Worm (Caenorhabditis elegans) whole organism, L1 larva: Measurements from ENCODE around the gene his-38.

ENCODE experiments used
- C04F5.9 ChIP-seq: sonication (generic microtip); optimal IDR thresholded peaks from 2 replicates; lab custom pipeline; 2016; ENCODE audit warnings: missing genetic modification characterization, missing compliant biosample characterization
- C34B4.2 ChIP-seq: sonication (generic microtip); optimal IDR thresholded peaks from 2 replicates; lab custom pipeline; 2017; ENCODE audit warnings: mild to moderate bottlenecking, missing genetic modification characterization, missing compliant biosample characterization
- Y116A8C.19 ChIP-seq: sonication (generic microtip); optimal IDR thresholded peaks from 2 replicates; lab custom pipeline; 2016; ENCODE audit warnings: missing compliant biosample characterization, missing genetic modification characterization, borderline replicate concordance
- aha-1 ChIP-seq: fragments of 150-350 bp; optimal IDR thresholded peaks from 2 replicates; lab custom pipeline; 2014; ENCODE audit warnings: missing biosample characterization, missing genetic modification characterization
- alr-1 ChIP-seq: fragments of 200-800 bp; sonication (Bioruptor generic); optimal IDR thresholded peaks from 2 replicates; lab custom pipeline; 2018; ENCODE audit warnings: borderline replicate concordance, mild to moderate bottlenecking, missing genetic modification characterization, missing compliant biosample characterization
- aly-2 ChIP-seq: fragments of 150-350 bp; optimal IDR thresholded peaks from 2 replicates; lab custom pipeline; 2014; ENCODE audit warnings: missing biosample characterization, missing genetic modification characterization
- blmp-1 ChIP-seq: fragments of 150-350 bp; optimal IDR thresholded peaks from 2 replicates; lab custom pipeline; 2014; ENCODE audit warnings: missing biosample characterization, missing genetic modification characterization
- ceh-8 ChIP-seq: fragments of 200-800 bp; sonication (Bioruptor generic); optimal IDR thresholded peaks from 2 replicates; lab custom pipeline; 2018; ENCODE audit warnings: mild to moderate bottlenecking, missing genetic modification characterization, moderate library complexity, missing compliant biosample characterization
- ceh-82 ChIP-seq, 3 experiments: fragments of 150-350 bp in 1 of 3; sonication (generic microtip) in 2 of 3; optimal IDR thresholded peaks; 2 replicates each; lab custom pipeline; 2014 to 2017; ENCODE audit warnings: missing biosample characterization in 3 of 3, missing genetic modification characterization in 3 of 3
- ceh-88 ChIP-seq: fragments of 200-800 bp; sonication (Bioruptor generic); IDR thresholded peaks from 2 replicates; pipeline ENCODE4 v1.3.6; 2022; ENCODE audit warnings: missing genetic modification characterization, missing compliant biosample characterization
- ceh-90 ChIP-seq: sonication (generic microtip); optimal IDR thresholded peaks from 2 replicates; lab custom pipeline; 2016; ENCODE audit warnings: missing genetic modification characterization, missing compliant biosample characterization
- efl-1 ChIP-seq, 4 experiments: fragments of 150-350 bp; optimal IDR thresholded peaks in 3 of 4; peaks in 1 of 4; 1 replicate in 1 of 4; 2 replicates in 3 of 4; lab custom pipeline; 2014; ENCODE audit warnings: missing biosample characterization in 2 of 4, missing genetic modification characterization in 2 of 4, missing genetic modification reagents in 2 of 4
- egl-13 ChIP-seq: sonication (generic microtip); optimal IDR thresholded peaks from 2 replicates; lab custom pipeline; 2016; ENCODE audit warnings: missing genotype, missing genetic modification reagents, missing genetic modification characterization, missing compliant biosample characterization
- elt-2 ChIP-seq: sonication (generic microtip); optimal IDR thresholded peaks from 2 replicates; lab custom pipeline; 2016; ENCODE audit warnings: missing genetic modification characterization, mild to moderate bottlenecking, inconsistent platforms, missing compliant biosample characterization, missing genetic modification reagents
- elt-3 ChIP-seq, 6 experiments: fragments of 150-350 bp in 1 of 6; sonication (generic microtip); optimal IDR thresholded peaks; 2 replicates each; lab custom pipeline; 2017 to 2018; ENCODE audit warnings: missing biosample characterization in 6 of 6, missing genetic modification characterization in 6 of 6, inconsistent platforms in 1 of 6
- fkh-8 ChIP-seq: sonication (generic microtip); optimal IDR thresholded peaks from 2 replicates; lab custom pipeline; 2016; ENCODE audit warnings: mild to moderate bottlenecking, missing genetic modification characterization, missing compliant biosample characterization
- fos-1 ChIP-seq: fragments of 150-350 bp; optimal IDR thresholded peaks from 2 replicates; lab custom pipeline; 2014; ENCODE audit warnings: missing biosample characterization, missing genetic modification characterization
- grh-1 ChIP-seq: fragments of 200-800 bp; sonication (Bioruptor generic); IDR thresholded peaks from 2 replicates; pipeline ENCODE4 v1.3.6; 2022; ENCODE audit warnings: missing genetic modification reagents, missing genetic modification characterization, missing compliant biosample characterization
- hlh-17 ChIP-seq: fragments of 200-800 bp; sonication (Bioruptor generic); optimal IDR thresholded peaks from 2 replicates; lab custom pipeline; 2018; ENCODE audit warnings: missing genetic modification characterization, mild to moderate bottlenecking, missing compliant biosample characterization, moderate library complexity, borderline replicate concordance
- hlh-4 ChIP-seq: sonication (generic microtip); optimal IDR thresholded peaks from 2 replicates; lab custom pipeline; 2016; ENCODE audit warnings: mild to moderate bottlenecking, missing genetic modification characterization, missing compliant biosample characterization
- hpl-2 ChIP-seq: fragments of 150-350 bp; optimal IDR thresholded peaks from 2 replicates; lab custom pipeline; 2014; ENCODE audit warnings: missing biosample characterization, missing genetic modification reagents, missing genetic modification characterization
- lin-14 ChIP-seq: fragments of 200-800 bp; sonication (Bioruptor generic); optimal IDR thresholded peaks from 2 replicates; lab custom pipeline; 2018; ENCODE audit warnings: mild to moderate bottlenecking, missing genetic modification characterization, moderate library complexity, missing compliant biosample characterization
- lin-15B ChIP-seq: fragments of 150-350 bp; sonication (generic microtip); optimal IDR thresholded peaks from 3 replicates; lab custom pipeline; 2014; ENCODE audit warnings: missing biosample characterization, missing genetic modification characterization
- lin-35 ChIP-seq, 2 experiments: fragments of 150-350 bp; optimal IDR thresholded peaks; 2 replicates each; lab custom pipeline; 2014; ENCODE audit warnings: missing biosample characterization in 2 of 2, missing genetic modification characterization in 2 of 2, missing genetic modification reagents in 2 of 2
- lin-39 ChIP-seq: fragments of 150-350 bp; optimal IDR thresholded peaks from 2 replicates; lab custom pipeline; 2014; ENCODE audit warnings: missing biosample characterization, missing genetic modification reagents, missing genetic modification characterization
- lir-3 ChIP-seq: sonication (generic microtip); optimal IDR thresholded peaks from 2 replicates; lab custom pipeline; 2016; ENCODE audit warnings: mild to moderate bottlenecking, missing genetic modification characterization, moderate library complexity, missing compliant biosample characterization; ENCODE audit not compliant: poor library complexity
- lsy-2 ChIP-seq, 2 experiments: fragments of 150-350 bp; optimal IDR thresholded peaks; 2 replicates each; lab custom pipeline; 2014; ENCODE audit warnings: missing biosample characterization in 2 of 2, missing genetic modification characterization in 2 of 2
- mab-9 ChIP-seq: fragments of 200-800 bp; sonication (Bioruptor generic); IDR thresholded peaks from 2 replicates; pipeline ENCODE4 v1.3.6; 2022; ENCODE audit warnings: missing genetic modification reagents, missing genetic modification characterization, missing compliant biosample characterization
- mep-1 ChIP-seq: fragments of 150-350 bp; optimal IDR thresholded peaks from 2 replicates; lab custom pipeline; 2014; ENCODE audit warnings: missing biosample characterization, missing genetic modification characterization
- nhr-11 ChIP-seq: fragments of 150-350 bp; optimal IDR thresholded peaks from 2 replicates; lab custom pipeline; 2014; ENCODE audit warnings: missing biosample characterization, missing genetic modification characterization
- nhr-19 ChIP-seq: fragments of 200-800 bp; sonication (Bioruptor generic); conservative IDR thresholded peaks from 2 replicates; pipeline ENCODE4 v1.3.6; 2022; ENCODE audit warnings: missing genetic modification characterization, missing compliant biosample characterization
- nhr-237 ChIP-seq: fragments of 150-350 bp; optimal IDR thresholded peaks from 2 replicates; lab custom pipeline; 2014; ENCODE audit warnings: missing biosample characterization, missing genetic modification characterization
- nhr-28 ChIP-seq: fragments of 150-350 bp; optimal IDR thresholded peaks from 2 replicates; lab custom pipeline; 2014; ENCODE audit warnings: missing biosample characterization, missing genetic modification characterization
- nhr-47 ChIP-seq: sonication (generic microtip); optimal IDR thresholded peaks from 2 replicates; lab custom pipeline; 2016; ENCODE audit warnings: mild to moderate bottlenecking, missing genetic modification characterization, moderate library complexity, missing compliant biosample characterization
- nhr-76 ChIP-seq: sonication (generic microtip); optimal IDR thresholded peaks from 2 replicates; lab custom pipeline; 2017; ENCODE audit warnings: missing biosample characterization, missing genetic modification characterization
- nhr-84 ChIP-seq: sonication (generic microtip); optimal IDR thresholded peaks from 2 replicates; lab custom pipeline; 2017; ENCODE audit warnings: missing biosample characterization, missing genetic modification characterization
- nhr-85 ChIP-seq: sonication (generic microtip); peaks from one replicate; lab custom pipeline; 2016; ENCODE audit warnings: missing genetic modification characterization, inconsistent platforms, missing compliant biosample characterization
- pax-3 ChIP-seq: fragments of 200-800 bp; sonication (Bioruptor generic); optimal IDR thresholded peaks from 2 replicates; lab custom pipeline; 2018; ENCODE audit warnings: mild to moderate bottlenecking, missing genetic modification characterization, moderate library complexity, missing compliant biosample characterization
- pqm-1 ChIP-seq: sonication (generic microtip); optimal IDR thresholded peaks from 3 replicates; lab custom pipeline; 2017; ENCODE audit warnings: missing biosample characterization, missing genetic modification characterization
- rnt-1 ChIP-seq: sonication (generic microtip); optimal IDR thresholded peaks from 2 replicates; lab custom pipeline; 2016; ENCODE audit warnings: mild to moderate bottlenecking, missing genetic modification characterization, moderate library complexity, missing compliant biosample characterization
- skn-1 ChIP-seq: fragments of 150-350 bp; optimal IDR thresholded peaks from 2 replicates; lab custom pipeline; 2014; ENCODE audit warnings: missing biosample characterization, missing genetic modification characterization
- snpc-4 ChIP-seq: fragments of 150-350 bp; optimal IDR thresholded peaks from 2 replicates; lab custom pipeline; 2014; ENCODE audit warnings: missing biosample characterization, missing genetic modification characterization
- snu-23 ChIP-seq: sonication (generic microtip); optimal IDR thresholded peaks from 2 replicates; lab custom pipeline; 2016; ENCODE audit warnings: missing genetic modification characterization, missing compliant biosample characterization
- sox-4 ChIP-seq: sonication (generic microtip); optimal IDR thresholded peaks from 2 replicates; lab custom pipeline; 2016; ENCODE audit warnings: missing genetic modification characterization, missing compliant biosample characterization
- sptf-1 ChIP-seq: fragments of 150-350 bp; optimal IDR thresholded peaks from 2 replicates; lab custom pipeline; 2014; ENCODE audit warnings: missing biosample characterization, missing genetic modification characterization
- sup-37 ChIP-seq: fragments of 200-800 bp; sonication (Bioruptor generic); optimal IDR thresholded peaks from 2 replicates; lab custom pipeline; 2018; ENCODE audit warnings: mild to moderate bottlenecking, missing genetic modification characterization, missing compliant biosample characterization
- tbx-2 ChIP-seq: sonication (generic microtip); optimal IDR thresholded peaks from 2 replicates; lab custom pipeline; 2016; ENCODE audit warnings: missing genetic modification characterization, missing compliant biosample characterization
- unc-130 ChIP-seq: fragments of 150-350 bp; optimal IDR thresholded peaks from 2 replicates; lab custom pipeline; 2017; ENCODE audit warnings: missing biosample characterization, missing genetic modification characterization, inconsistent platforms
- unc-86 ChIP-seq: sonication (generic microtip); optimal IDR thresholded peaks from 2 replicates; lab custom pipeline; 2016; ENCODE audit warnings: missing genetic modification characterization, missing compliant biosample characterization
- unc-98 ChIP-seq: fragments of 200-800 bp; sonication (Bioruptor generic); IDR thresholded peaks from 2 replicates; pipeline ENCODE4 v1.3.6; 2022; ENCODE audit warnings: missing genetic modification characterization, missing compliant biosample characterization
- ztf-4 ChIP-seq: fragments of 150-350 bp; optimal IDR thresholded peaks from 2 replicates; lab custom pipeline; 2014; ENCODE audit warnings: missing biosample characterization, missing genetic modification characterization

his-38 gene

DNA sequence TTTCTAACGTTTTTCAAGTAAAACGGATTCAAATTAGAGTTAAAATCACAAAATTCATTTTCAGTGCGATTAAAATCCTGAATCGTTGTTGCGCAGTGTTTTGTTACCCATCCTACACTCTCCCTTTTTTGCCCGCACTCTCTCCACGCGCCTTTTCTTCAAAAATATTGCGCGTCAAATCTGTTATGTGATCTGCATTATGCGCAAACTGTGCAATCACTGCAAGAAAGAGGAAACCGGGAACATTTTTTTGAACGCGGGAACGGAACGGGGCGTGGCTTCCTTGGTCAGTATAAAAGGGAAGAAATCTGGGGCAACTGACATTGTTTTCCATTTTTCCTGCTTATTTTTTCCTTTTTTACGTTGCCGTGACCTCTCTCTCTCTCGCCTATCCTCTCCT lies 30.7 kb upstream of the his-38 start (continued):
- TF ChIP-seq nhr-76 (tag; lab: Kevin White, UChicago) (no peak), mab-9 (GFP tag; lab: Robert Waterston, UW) (no peak), sup-37 (no peak), lin-14 (GFP tag; lab: Kevin White, UChicago) (peak; percentile 12), nhr-85 (tag; lab: Kevin White, UChicago) (no peak), fkh-8 (tag; lab: Kevin White, UChicago) (no peak), efl-1 (optimal IDR thresholded peaks at IDR 0.05; lab: Kevin White, UChicago) (peak; percentile 26 to 29), efl-1 (GFP tag; optimal IDR thresholded peaks at IDR 0.05 in 1 of 2; lab: Kevin White, UChicago) (peak; percentile 25 to 93), elt-2 (no peak), aly-2 (tag; lab: Kevin White, UChicago) (no peak), sptf-1 (tag; lab: Kevin White, UChicago) (no peak), C04F5.9 (tag; lab: Kevin White, UChicago) (no peak), hlh-4 (tag; lab: Kevin White, UChicago) (no peak), C34B4.2 (no peak), snu-23 (GFP tag; lab: Kevin White, UChicago) (peak; percentile 12), alr-1 (tag; lab: Kevin White, UChicago) (no peak), nhr-237 (tag; lab: Kevin White, UChicago) (no peak), unc-130 (no peak), Y116A8C.19 (tag; lab: Kevin White, UChicago) (no peak), lin-35 (GFP tag; optimal IDR thresholded peaks at IDR 0.05; lab: Kevin White, UChicago) (peak; percentile 12 to 50), nhr-47 (tag; lab: Kevin White, UChicago) (no peak), tbx-2 (tag; lab: Kevin White, UChicago) (no peak), rnt-1 (tag; lab: Kevin White, UChicago) (no peak), egl-13 (no peak), snpc-4 (tag; lab: Kevin White, UChicago) (no peak), lsy-2 (tag; optimal IDR thresholded peaks at IDR 0.05; lab: Kevin White, UChicago) (peak in 1 of 2 experiments; percentile 10), fos-1 (tag; lab: Kevin White, UChicago) (no peak), aha-1 (no peak), lin-15B (tag; lab: Kevin White, UChicago) (no peak), pqm-1 (tag; lab: Kevin White, UChicago) (no peak), nhr-11 (tag; lab: Kevin White, UChicago) (no peak), blmp-1 (tag; lab: Kevin White, UChicago) (peak; percentile 54), ceh-90 (tag; lab: Kevin White, UChicago) (no peak), nhr-84 (tag; lab: Kevin White, UChicago) (no peak), elt-3 (tag; optimal IDR thresholded peaks at IDR 0.05; lab: Kevin White, UChicago) (peak in 1 of 6 experiments; percentile 3), nhr-28 (tag; lab: Kevin White, UChicago) (no peak)

DNA sequence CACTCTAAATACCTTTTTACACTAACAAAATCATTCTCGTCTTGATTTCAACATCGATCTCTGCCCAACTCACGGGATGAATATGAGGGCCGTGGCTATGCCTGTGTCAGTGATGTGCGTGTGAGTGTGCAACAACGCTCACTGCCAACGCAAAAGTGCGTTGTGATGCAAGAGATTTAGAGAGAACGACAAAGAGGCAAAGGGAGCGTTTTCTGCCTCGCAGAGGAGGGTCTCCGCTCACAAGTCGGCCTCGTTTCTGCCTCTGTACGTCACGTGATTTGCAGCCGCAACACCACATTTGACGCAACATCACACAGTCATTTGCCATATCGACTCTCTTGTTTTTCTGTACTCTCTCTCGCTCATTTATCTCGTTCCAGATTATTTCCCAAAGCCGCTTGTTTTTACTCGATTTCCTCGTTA lies 24.6 kb upstream of the his-38 start, which contains the start of gene epg-7:
Gene epg-7, plus strand, starts transcription at position 413 of the 423 bp plus-strand sequence.
- TF ChIP-seq hlh-17 (GFP tag; lab: Kevin White, UChicago), result no peak
- peak; percentile 98 for TF ChIP-seq tbx-2 (tag; lab: Kevin White, UChicago)
- TF ChIP-seq hpl-2 (GFP tag; lab: Kevin White, UChicago), result peak; percentile 51
- peak; percentile 87 for TF ChIP-seq ceh-88
- peak; percentile 89 for TF ChIP-seq elt-2
- peak; percentile 64 for TF ChIP-seq lin-15B (tag; lab: Kevin White, UChicago)
- TF ChIP-seq lsy-2 (tag; optimal IDR thresholded peaks at IDR 0.05; lab: Kevin White, UChicago), result peak; percentile 89 to 93
- peak; percentile 95 for TF ChIP-seq mep-1 (tag; lab: Kevin White, UChicago)
- peak; percentile 71 for TF ChIP-seq nhr-11 (tag; lab: Kevin White, UChicago)
- peak; percentile 80 for TF ChIP-seq lir-3 (tag; lab: Kevin White, UChicago)
- peak; percentile 95 for TF ChIP-seq ceh-8 (GFP tag; lab: Kevin White, UChicago)
- TF ChIP-seq grh-1 (GFP tag; lab: Robert Waterston, UW), result peak; percentile 89
- peak; percentile 94 for TF ChIP-seq unc-86 (tag; lab: Kevin White, UChicago)
- peak; percentile 50 for TF ChIP-seq skn-1 (tag; lab: Kevin White, UChicago)
- TF ChIP-seq lin-39 (tag; lab: Kevin White, UChicago), result peak; percentile 87
- peak; percentile 94 for TF ChIP-seq rnt-1 (tag; lab: Kevin White, UChicago)
- peak; percentile 96 for TF ChIP-seq ztf-4
- TF ChIP-seq sox-4, result peak; percentile 86
- peak; percentile 83 for TF ChIP-seq pax-3 (tag; lab: Kevin White, UChicago)
- peak; percentile 72 for TF ChIP-seq C04F5.9 (tag; lab: Kevin White, UChicago)
- TF ChIP-seq aly-2 (tag; lab: Kevin White, UChicago), result peak; percentile 30
- TF ChIP-seq unc-98 (GFP tag; lab: Robert Waterston, UW), result peak; percentile 31; the same call in 1 of the 2 replicates
- TF ChIP-seq nhr-19 (GFP tag; lab: Robert Waterston, UW), result peak; percentile 95
- TF ChIP-seq ceh-82 (tag; optimal IDR thresholded peaks at IDR 0.05; lab: Kevin White, UChicago), result peak; percentile 77 to 91 (median 88)
